Worm (Caenorhabditis elegans): ENCODE results near the gene cest-16.

Gene cest-16

DNA sequence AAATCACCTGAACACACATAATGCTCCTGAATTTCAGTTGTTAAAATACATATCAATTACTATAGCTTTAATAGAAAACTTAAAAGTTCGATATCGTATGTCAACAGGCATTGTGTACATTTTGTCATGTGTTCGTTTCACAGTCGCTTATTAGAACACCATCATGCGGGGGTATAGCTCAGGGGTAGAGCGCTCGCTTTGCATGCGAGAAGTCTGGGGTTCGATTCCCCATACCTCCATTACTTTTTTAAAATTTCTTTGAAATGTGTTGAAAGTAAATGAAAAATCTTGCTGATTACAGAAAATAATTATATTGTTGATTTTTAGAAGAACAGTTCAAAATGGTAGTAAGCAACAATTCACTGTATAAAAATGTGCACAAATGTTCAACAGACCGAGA, 13.6 kb upstream of the cest-16 start:
- TF ChIP-seq nhr-237 (tag; optimal IDR thresholded peaks at IDR 0.05) (no peak), R02D3.7 (tag; optimal IDR thresholded peaks at IDR 0.05) (no peak), ztf-11 (tag; optimal IDR thresholded peaks at IDR 0.05) (no peak), nhr-67 (tag; optimal IDR thresholded peaks at IDR 0.05) (no peak), skn-1 (tag; optimal IDR thresholded peaks at IDR 0.05) (no peak), nhr-28 (tag; optimal IDR thresholded peaks at IDR 0.05) (no peak), nhr-25 (tag; optimal IDR thresholded peaks at IDR 0.05) (peak; percentile 49), lsy-12 (tag; optimal IDR thresholded peaks at IDR 0.05) (no peak), nhr-12 (tag; optimal IDR thresholded peaks at IDR 0.05) (no peak), lin-15B (tag; optimal IDR thresholded peaks at IDR 0.05) (no peak), snpc-4 (tag; optimal IDR thresholded peaks at IDR 0.05) (no peak), jun-1 (tag; optimal IDR thresholded peaks at IDR 0.05) (no peak), nhr-43 (tag; optimal IDR thresholded peaks at IDR 0.05; ENCODE audit: poor library complexity, severe bottlenecking) (peak; percentile 56), zag-1 (tag; optimal IDR thresholded peaks at IDR 0.05) (no peak), fos-1 (tag; optimal IDR thresholded peaks at IDR 0.05) (no peak), nhr-11 (tag; optimal IDR thresholded peaks at IDR 0.05) (no peak), elt-2 (tag; optimal IDR thresholded peaks at IDR 0.05) (peak; percentile 24), hmg-11 (tag; optimal IDR thresholded peaks at IDR 0.05) (peak; percentile 0), fkh-2 (tag; optimal IDR thresholded peaks at IDR 0.05) (no peak), nhr-77 (tag; optimal IDR thresholded peaks at IDR 0.05) (no peak), pqm-1 (tag; optimal IDR thresholded peaks at IDR 0.05) (no peak), pha-4 (tag; optimal IDR thresholded peaks at IDR 0.05) (no peak), daf-12 (tag; optimal IDR thresholded peaks at IDR 0.05) (no peak), nhr-23 (tag; optimal IDR thresholded peaks at IDR 0.05) (peak; percentile 12), lin-39 (tag; optimal IDR thresholded peaks at IDR 0.05) (no peak), ceh-82 (tag; optimal IDR thresholded peaks at IDR 0.05) (no peak), ceh-16 (tag; optimal IDR thresholded peaks at IDR 0.05) (no peak), elt-3 (tag; optimal IDR thresholded peaks at IDR 0.05) (no peak), nfya-1 (tag; optimal IDR thresholded peaks at IDR 0.05; ENCODE audit: insufficient read depth) (no peak), unc-62 (GFP tag; optimal IDR thresholded peaks at IDR 0.05) (no peak), tbx-2 (tag; optimal IDR thresholded peaks at IDR 0.05) (peak; percentile 31)

DNA sequence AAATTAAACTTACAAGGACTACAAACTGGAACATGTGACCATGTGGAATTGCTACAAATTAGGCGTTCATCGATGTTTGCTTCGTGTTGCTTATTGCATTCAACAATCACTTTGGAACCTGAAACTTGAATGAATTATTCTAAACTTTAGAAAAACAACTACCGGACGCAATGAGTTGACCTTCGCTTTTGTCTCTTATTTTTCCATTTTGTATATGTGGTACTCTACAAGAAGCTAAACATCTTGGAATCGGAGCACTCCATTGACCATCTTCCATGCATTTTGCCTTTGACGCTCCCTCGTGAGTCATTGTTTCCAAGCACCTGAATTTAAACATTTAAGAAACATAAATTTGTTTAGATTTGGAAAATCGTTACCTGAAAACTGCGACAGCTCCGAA, 10.7 kb upstream of the cest-16 start:
- TF ChIP-seq nhr-28 (tag; optimal IDR thresholded peaks at IDR 0.05) = no peak

DNA sequence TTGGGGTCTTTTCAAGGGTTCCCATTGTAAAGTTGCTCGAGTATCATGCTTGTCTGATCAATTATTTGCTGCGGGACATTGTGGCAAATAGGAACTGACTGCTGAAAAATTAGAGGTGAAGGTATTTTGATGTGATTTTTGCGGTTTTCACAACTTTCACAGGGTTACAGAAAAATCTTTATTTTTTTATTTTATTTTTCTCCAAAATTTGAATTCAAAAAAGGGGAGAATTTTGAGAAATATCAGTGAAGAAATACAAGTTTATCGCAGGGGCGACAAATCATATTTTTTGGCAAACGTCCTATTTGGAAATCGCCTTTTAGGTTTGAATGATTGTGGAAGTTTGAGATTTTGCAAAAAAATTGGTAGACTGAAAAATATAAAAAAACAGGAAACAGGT, 8.1 kb upstream of the cest-16 start, which contains the start of gene lev-9:
TSS of gene lev-9 (minus strand) at position 101 of the 400 bp plus-strand sequence.
- TF ChIP-seq elt-2 (tag; optimal IDR thresholded peaks at IDR 0.05) (no peak), nhr-237 (tag; optimal IDR thresholded peaks at IDR 0.05) (no peak), ceh-9 (tag; optimal IDR thresholded peaks at IDR 0.05) (no peak), nfya-1 (tag; optimal IDR thresholded peaks at IDR 0.05; ENCODE audit: insufficient read depth) (no peak), zag-1 (tag; optimal IDR thresholded peaks at IDR 0.05) (no peak), fkh-10 (GFP tag; optimal IDR thresholded peaks at IDR 0.05) (no peak), lin-39 (tag; optimal IDR thresholded peaks at IDR 0.05) (no peak), nhr-25 (tag; optimal IDR thresholded peaks at IDR 0.05) (no peak), eor-1 (tag; optimal IDR thresholded peaks at IDR 0.05) (no peak)

DNA sequence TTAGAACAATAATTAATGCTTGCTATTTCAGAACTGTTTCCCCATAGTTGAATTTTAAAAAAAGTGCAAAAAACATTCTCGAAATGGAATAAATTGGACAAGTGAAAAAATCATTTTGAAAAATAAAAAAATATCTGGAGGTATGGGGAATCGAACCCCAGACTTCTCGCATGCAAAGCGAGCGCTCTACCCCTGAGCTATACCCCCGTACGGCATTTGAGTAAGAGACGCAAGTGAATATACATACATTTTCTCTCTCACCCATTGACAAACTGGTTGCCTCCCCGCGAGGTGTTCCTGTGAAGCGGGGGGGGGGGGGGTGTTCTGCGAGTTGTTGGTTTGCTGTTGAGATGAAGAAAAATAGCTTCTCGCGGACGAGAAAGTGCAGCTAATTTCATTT, 7.6 kb upstream of the cest-16 start:
- TF ChIP-seq nhr-77 (tag; optimal IDR thresholded peaks at IDR 0.05) (peak; percentile 62), snpc-4 (tag; optimal IDR thresholded peaks at IDR 0.05) (peak; percentile 9), ceh-9 (tag; optimal IDR thresholded peaks at IDR 0.05) (no peak), hmg-11 (tag; optimal IDR thresholded peaks at IDR 0.05) (peak; percentile 86), eor-1 (tag; optimal IDR thresholded peaks at IDR 0.05) (peak in 1 of 2 experiments; percentile 29), nhr-43 (tag; optimal IDR thresholded peaks at IDR 0.05; ENCODE audit: poor library complexity, severe bottlenecking) (peak; percentile 49), lin-39 (tag; optimal IDR thresholded peaks at IDR 0.05) (peak; percentile 61), nhr-23 (tag; optimal IDR thresholded peaks at IDR 0.05) (peak; percentile 59), sea-2 (GFP tag; optimal IDR thresholded peaks at IDR 0.05) (no peak), jun-1 (tag; optimal IDR thresholded peaks at IDR 0.05) (peak; percentile 35), elt-2 (tag; optimal IDR thresholded peaks at IDR 0.05) (peak; percentile 41), zag-1 (tag; optimal IDR thresholded peaks at IDR 0.05) (no peak), nhr-25 (tag; optimal IDR thresholded peaks at IDR 0.05) (peak; percentile 18), lsy-12 (tag; optimal IDR thresholded peaks at IDR 0.05) (peak; percentile 42), tbx-2 (tag; optimal IDR thresholded peaks at IDR 0.05) (peak; percentile 61), ceh-28 (tag; optimal IDR thresholded peaks at IDR 0.05) (peak; percentile 12), lin-15B (tag; optimal IDR thresholded peaks at IDR 0.05) (no peak), nfya-1 (tag; optimal IDR thresholded peaks at IDR 0.05; ENCODE audit: insufficient read depth) (peak; percentile 57), egl-5 (tag; optimal IDR thresholded peaks at IDR 0.05) (peak; percentile 1), unc-62 (GFP tag; optimal IDR thresholded peaks at IDR 0.05) (no peak), pha-4 (tag; optimal IDR thresholded peaks at IDR 0.05) (peak; percentile 53)
